Worm (Caenorhabditis elegans): ENCODE measurements around the gene F36H1.11.

F36H1.11 gene

ce11 chrIV:11094974-11095373 is 46.0 kb downstream of the F36H1.11 start, which contains the start of gene M7.8:
Gene M7.8 (minus strand): TSS chrIV:11095085.
- TF ChIP-seq somi-1 (GFP tag; optimal IDR thresholded peaks at IDR 0.05) (no peak), lin-26 (GFP tag; IDR thresholded peaks at IDR 0.05) (no peak), bed-1 (GFP tag; IDR thresholded peaks at IDR 0.05) (no peak), nhr-90 (tag; optimal IDR thresholded peaks at IDR 0.05) (no peak), attf-5 (GFP tag; optimal IDR thresholded peaks at IDR 0.05) (no peak), athp-1 (tag; optimal IDR thresholded peaks at IDR 0.05) (no peak), nhr-120 (GFP tag; IDR thresholded peaks at IDR 0.05) (no peak), ztf-25 (GFP tag; IDR thresholded peaks at IDR 0.05) (no peak), sdz-38 (tag; optimal IDR thresholded peaks at IDR 0.05) (no peak), cebp-2 (GFP tag; IDR thresholded peaks at IDR 0.05) (no peak)

- no peak for TF ChIP-seq ztf-6 (GFP tag; IDR thresholded peaks at IDR 0.05)
These were observed 48.8 kb downstream of the F36H1.11 start, which contains the start of gene M7.12 for ce11 chrIV:11097795-11098194. Gene M7.12 (minus strand): TSS chrIV:11097982.

Measured in whole organism, young adult.